Worm (Caenorhabditis elegans) whole organism, L1 larva: ENCODE results near the gene srx-43.

ENCODE experiments used
- C34B4.2 ChIP-seq: sonication (generic microtip); optimal IDR thresholded peaks from 2 replicates; lab custom pipeline; 2017; ENCODE audit warnings: mild to moderate bottlenecking, missing genetic modification characterization, missing compliant biosample characterization
- aha-1 ChIP-seq: fragments of 150-350 bp; optimal IDR thresholded peaks from 2 replicates; lab custom pipeline; 2014; ENCODE audit warnings: missing biosample characterization, missing genetic modification characterization
- ceh-63 ChIP-seq: fragments of 200-800 bp; sonication (Bioruptor generic); optimal IDR thresholded peaks from 2 replicates; lab custom pipeline; 2018; ENCODE audit warnings: mild to moderate bottlenecking, missing genetic modification characterization, missing compliant biosample characterization
- ceh-8 ChIP-seq: fragments of 200-800 bp; sonication (Bioruptor generic); optimal IDR thresholded peaks from 2 replicates; lab custom pipeline; 2018; ENCODE audit warnings: mild to moderate bottlenecking, missing genetic modification characterization, moderate library complexity, missing compliant biosample characterization
- ceh-82 ChIP-seq, 3 experiments: fragments of 150-350 bp in 1 of 3; sonication (generic microtip) in 2 of 3; optimal IDR thresholded peaks; 2 replicates each; lab custom pipeline; 2014 to 2017; ENCODE audit warnings: missing biosample characterization in 3 of 3, missing genetic modification characterization in 3 of 3
- ceh-90 ChIP-seq: sonication (generic microtip); optimal IDR thresholded peaks from 2 replicates; lab custom pipeline; 2016; ENCODE audit warnings: missing genetic modification characterization, missing compliant biosample characterization
- ces-1 ChIP-seq: fragments of 150-350 bp; optimal IDR thresholded peaks from 2 replicates; lab custom pipeline; 2014; ENCODE audit warnings: missing biosample characterization, missing genetic modification reagents, missing genetic modification characterization
- dpl-1 ChIP-seq, 3 experiments: fragments of 150-350 bp in 2 of 3; sonication (generic microtip) in 1 of 3; optimal IDR thresholded peaks; 2 replicates each; lab custom pipeline; 2014 to 2017; ENCODE audit warnings: missing biosample characterization in 3 of 3, missing genetic modification characterization in 3 of 3, missing genetic modification reagents in 3 of 3
- efl-1 ChIP-seq, 4 experiments: fragments of 150-350 bp; optimal IDR thresholded peaks in 3 of 4; peaks in 1 of 4; 1 replicate in 1 of 4; 2 replicates in 3 of 4; lab custom pipeline; 2014; ENCODE audit warnings: missing biosample characterization in 2 of 4, missing genetic modification characterization in 2 of 4, missing genetic modification reagents in 2 of 4
- egl-27 ChIP-seq, 2 experiments: fragments of 150-350 bp in 1 of 2; sonication (generic microtip); optimal IDR thresholded peaks; 3 replicates each; lab custom pipeline; 2017 to 2018; ENCODE audit warnings: missing biosample characterization in 2 of 2, missing genetic modification characterization in 2 of 2, missing genetic modification reagents in 2 of 2
- ets-5 ChIP-seq: fragments of 200-800 bp; sonication (Bioruptor generic); IDR thresholded peaks from 2 replicates; pipeline ENCODE4 v1.3.6; 2022; ENCODE audit warnings: missing genetic modification characterization, missing compliant biosample characterization
- fkh-10 ChIP-seq: sonication (generic microtip); optimal IDR thresholded peaks from 2 replicates; lab custom pipeline; 2017; ENCODE audit warnings: missing biosample characterization, missing genetic modification reagents, missing genetic modification characterization
- fkh-4 ChIP-seq: sonication (generic microtip); optimal IDR thresholded peaks from 2 replicates; lab custom pipeline; 2016; ENCODE audit warnings: missing compliant biosample characterization, missing genetic modification characterization, borderline replicate concordance
- hlh-4 ChIP-seq: sonication (generic microtip); optimal IDR thresholded peaks from 2 replicates; lab custom pipeline; 2016; ENCODE audit warnings: mild to moderate bottlenecking, missing genetic modification characterization, missing compliant biosample characterization
- irx-1 ChIP-seq: sonication (generic microtip); optimal IDR thresholded peaks from 2 replicates; lab custom pipeline; 2016; ENCODE audit warnings: missing genetic modification characterization, missing compliant biosample characterization
- isw-1 ChIP-seq: fragments of 200-800 bp; sonication (Bioruptor generic); IDR thresholded peaks from 2 replicates; pipeline ENCODE4 v1.3.6; 2022; ENCODE audit warnings: missing genetic modification characterization, missing compliant biosample characterization
- jun-1 ChIP-seq: fragments of 150-350 bp; optimal IDR thresholded peaks from 2 replicates; lab custom pipeline; 2014; ENCODE audit warnings: missing biosample characterization, missing genetic modification reagents, missing genetic modification characterization
- lin-14 ChIP-seq: fragments of 200-800 bp; sonication (Bioruptor generic); optimal IDR thresholded peaks from 2 replicates; lab custom pipeline; 2018; ENCODE audit warnings: mild to moderate bottlenecking, missing genetic modification characterization, moderate library complexity, missing compliant biosample characterization
- lin-35 ChIP-seq, 2 experiments: fragments of 150-350 bp; optimal IDR thresholded peaks; 2 replicates each; lab custom pipeline; 2014; ENCODE audit warnings: missing biosample characterization in 2 of 2, missing genetic modification characterization in 2 of 2, missing genetic modification reagents in 2 of 2
- lin-39 ChIP-seq: fragments of 150-350 bp; optimal IDR thresholded peaks from 2 replicates; lab custom pipeline; 2014; ENCODE audit warnings: missing biosample characterization, missing genetic modification reagents, missing genetic modification characterization
- lir-3 ChIP-seq: sonication (generic microtip); optimal IDR thresholded peaks from 2 replicates; lab custom pipeline; 2016; ENCODE audit warnings: mild to moderate bottlenecking, missing genetic modification characterization, moderate library complexity, missing compliant biosample characterization; ENCODE audit not compliant: poor library complexity
- lsy-2 ChIP-seq, 2 experiments: fragments of 150-350 bp; optimal IDR thresholded peaks; 2 replicates each; lab custom pipeline; 2014; ENCODE audit warnings: missing biosample characterization in 2 of 2, missing genetic modification characterization in 2 of 2
- mdl-1 ChIP-seq, 2 experiments: fragments of 150-350 bp; optimal IDR thresholded peaks; 2 replicates each; lab custom pipeline; 2014 to 2017; ENCODE audit warnings: missing biosample characterization in 2 of 2, missing genetic modification characterization in 2 of 2, inconsistent platforms in 1 of 2
- nhr-28 ChIP-seq: fragments of 150-350 bp; optimal IDR thresholded peaks from 2 replicates; lab custom pipeline; 2014; ENCODE audit warnings: missing biosample characterization, missing genetic modification characterization
- pqm-1 ChIP-seq: sonication (generic microtip); optimal IDR thresholded peaks from 3 replicates; lab custom pipeline; 2017; ENCODE audit warnings: missing biosample characterization, missing genetic modification characterization
- skn-1 ChIP-seq: fragments of 150-350 bp; optimal IDR thresholded peaks from 2 replicates; lab custom pipeline; 2014; ENCODE audit warnings: missing biosample characterization, missing genetic modification characterization
- snpc-4 ChIP-seq: fragments of 150-350 bp; optimal IDR thresholded peaks from 2 replicates; lab custom pipeline; 2014; ENCODE audit warnings: missing biosample characterization, missing genetic modification characterization
- snu-23 ChIP-seq: sonication (generic microtip); optimal IDR thresholded peaks from 2 replicates; lab custom pipeline; 2016; ENCODE audit warnings: missing genetic modification characterization, missing compliant biosample characterization
- sptf-1 ChIP-seq: fragments of 150-350 bp; optimal IDR thresholded peaks from 2 replicates; lab custom pipeline; 2014; ENCODE audit warnings: missing biosample characterization, missing genetic modification characterization
- sup-37 ChIP-seq: fragments of 200-800 bp; sonication (Bioruptor generic); optimal IDR thresholded peaks from 2 replicates; lab custom pipeline; 2018; ENCODE audit warnings: mild to moderate bottlenecking, missing genetic modification characterization, missing compliant biosample characterization
- tbx-2 ChIP-seq: sonication (generic microtip); optimal IDR thresholded peaks from 2 replicates; lab custom pipeline; 2016; ENCODE audit warnings: missing genetic modification characterization, missing compliant biosample characterization
- tlp-1 ChIP-seq: fragments of 150-350 bp; optimal IDR thresholded peaks from 2 replicates; lab custom pipeline; 2014; ENCODE audit warnings: missing biosample characterization, missing genetic modification characterization
- unc-130 ChIP-seq: fragments of 150-350 bp; optimal IDR thresholded peaks from 2 replicates; lab custom pipeline; 2017; ENCODE audit warnings: missing biosample characterization, missing genetic modification characterization, inconsistent platforms
- unc-62 ChIP-seq: fragments of 150-350 bp; optimal IDR thresholded peaks from 2 replicates; lab custom pipeline; 2014; ENCODE audit warnings: missing biosample characterization, missing genetic modification reagents, missing genetic modification characterization
- unc-98 ChIP-seq: fragments of 200-800 bp; sonication (Bioruptor generic); IDR thresholded peaks from 2 replicates; pipeline ENCODE4 v1.3.6; 2022; ENCODE audit warnings: missing genetic modification characterization, missing compliant biosample characterization
- xbp-1 ChIP-seq: sonication (generic microtip); optimal IDR thresholded peaks from 2 replicates; lab custom pipeline; 2016; ENCODE audit warnings: missing genetic modification characterization, missing compliant biosample characterization

srx-43 gene

ce11 chrV:16017671-16018070 lies at the start of gene srx-43:
srx-43 (plus strand) TSS chrV:16017971.
- TF ChIP-seq sptf-1 (tag; lab: Kevin White, UChicago) (no peak), nhr-28 (tag; lab: Kevin White, UChicago) (no peak), dpl-1 (GFP tag; optimal IDR thresholded peaks at IDR 0.05; lab: Kevin White, UChicago) (no peak), mdl-1 (tag; optimal IDR thresholded peaks at IDR 0.05; lab: Kevin White, UChicago) (no peak), lin-14 (GFP tag; lab: Kevin White, UChicago) (no peak), ets-5 (GFP tag; lab: Robert Waterston, UW) (no peak), C34B4.2 (no peak), egl-27 (tag; optimal IDR thresholded peaks at IDR 0.05; lab: Kevin White, UChicago) (no peak), fkh-4 (no peak)

ce11 chrV:15969653-15970052 lies 48.1 kb upstream of the srx-43 start, which contains the start of gene F36G9.7:
F36G9.7 (minus strand) TSS chrV:15969753.
- TF ChIP-seq ceh-90 (no peak), ceh-63 (GFP tag; lab: Kevin White, UChicago) (no peak), ceh-8 (GFP tag; lab: Kevin White, UChicago) (no peak), unc-98 (GFP tag; lab: Robert Waterston, UW) (no peak), unc-62 (no peak), lin-35 (GFP tag; optimal IDR thresholded peaks at IDR 0.05; lab: Kevin White, UChicago) (no peak), unc-130 (tag; lab: Kevin White, UChicago) (no peak)

- TF ChIP-seq snpc-4 (tag; lab: Kevin White, UChicago): no peak
- TF ChIP-seq ceh-82 (tag; optimal IDR thresholded peaks at IDR 0.05; lab: Kevin White, UChicago): no peak
- TF ChIP-seq tlp-1 (tag; lab: Kevin White, UChicago): no peak
- no peak for TF ChIP-seq fkh-10
- TF ChIP-seq ces-1 (GFP tag; lab: Kevin White, UChicago): no peak
- TF ChIP-seq tbx-2 (tag; lab: Kevin White, UChicago): no peak
- no peak for TF ChIP-seq lin-14 (GFP tag; lab: Kevin White, UChicago)
- no peak for TF ChIP-seq lir-3 (tag; lab: Kevin White, UChicago)
- TF ChIP-seq lin-39 (tag; lab: Kevin White, UChicago): no peak
- TF ChIP-seq sup-37 (GFP tag; lab: Kevin White, UChicago): no peak
- no peak for TF ChIP-seq skn-1 (tag; lab: Kevin White, UChicago)
- TF ChIP-seq hlh-4: no peak
Measured at ce11 chrV:15970820-15971219, 47.0 kb upstream of the srx-43 start.

ce11 chrV:15972484-15972883 lies 45.3 kb upstream of the srx-43 start, which contains the start of gene sru-23:
sru-23 (minus strand) TSS chrV:15972584.
- TF ChIP-seq irx-1 (tag; lab: Kevin White, UChicago) (no peak), skn-1 (tag; lab: Kevin White, UChicago) (no peak)

ce11 chrV:15974836-15975235 lies 42.9 kb upstream of the srx-43 start, which contains the start of gene sru-22:
sru-22 (minus strand) TSS chrV:15974936.
- TF ChIP-seq mdl-1 (tag; optimal IDR thresholded peaks at IDR 0.05; lab: Kevin White, UChicago): no peak
- TF ChIP-seq dpl-1 (GFP tag; optimal IDR thresholded peaks at IDR 0.05; lab: Kevin White, UChicago): no peak
- TF ChIP-seq lsy-2 (tag; optimal IDR thresholded peaks at IDR 0.05; lab: Kevin White, UChicago): no peak
- no peak for TF ChIP-seq isw-1 (GFP tag; lab: Robert Waterston, UW)
- no peak for TF ChIP-seq efl-1 (optimal IDR thresholded peaks at IDR 0.05; lab: Kevin White, UChicago)
- peak in 1 of 2 experiments; percentile 7 for TF ChIP-seq efl-1 (GFP tag; optimal IDR thresholded peaks at IDR 0.05 in 1 of 2; lab: Kevin White, UChicago)

- no peak for TF ChIP-seq jun-1
- no peak for TF ChIP-seq xbp-1 (tag; lab: Kevin White, UChicago)
- no peak for TF ChIP-seq sptf-1 (tag; lab: Kevin White, UChicago)
- TF ChIP-seq ceh-90: no peak
- TF ChIP-seq aha-1 (tag; lab: Kevin White, UChicago): no peak
- no peak for TF ChIP-seq snu-23 (GFP tag; lab: Kevin White, UChicago)
- no peak for TF ChIP-seq pqm-1
Measured at ce11 chrV:15975845-15976244, 41.9 kb upstream of the srx-43 start, which contains the start of gene clec-232. clec-232 (plus strand) TSS chrV:15976145.
